Worm (Caenorhabditis elegans) whole organism, midembryonic: ENCODE results near the gene arx-4.

Experiments used
- T22C8.4 ChIP-seq: fragments of 200-800 bp; sonication (Bioruptor generic); IDR thresholded peaks from 2 replicates; pipeline ENCODE4 v1.3.6; 2022; ENCODE audit warnings: missing genetic modification characterization, missing compliant biosample characterization
- cog-1 ChIP-seq: sonication (generic microtip); optimal IDR thresholded peaks from 2 replicates; lab custom pipeline; 2016; ENCODE audit warnings: missing genetic modification characterization, missing compliant biosample characterization
- flt-1 ChIP-seq: fragments of 200-800 bp; sonication (Bioruptor generic); IDR thresholded peaks from 2 replicates; pipeline ENCODE4 v1.3.6; 2022; ENCODE audit warnings: missing genetic modification characterization, missing compliant biosample characterization
- klf-2 ChIP-seq: fragments of 200-800 bp; sonication (Bioruptor generic); conservative IDR thresholded peaks from 2 replicates; pipeline ENCODE4 v1.3.6; 2022; ENCODE audit warnings: missing genetic modification reagents, missing genetic modification characterization, missing compliant biosample characterization
- med-1 ChIP-seq: sonication (generic microtip); optimal IDR thresholded peaks from 2 replicates; lab custom pipeline; 2017; ENCODE audit warnings: missing genetic modification characterization, mild to moderate bottlenecking, missing compliant biosample characterization, antibody characterized with exemption, missing genetic modification reagents; ENCODE audit not compliant: insufficient read depth
- ref-1 ChIP-seq: fragments of 200-800 bp; sonication (Bioruptor generic); conservative IDR thresholded peaks from 2 replicates; pipeline ENCODE4 v1.3.6; 2022; ENCODE audit warnings: missing genetic modification reagents, missing genetic modification characterization, missing compliant biosample characterization
- tab-1 ChIP-seq: fragments of 200-800 bp; sonication (Bioruptor generic); IDR thresholded peaks from 2 replicates; pipeline ENCODE4 v1.3.6; 2022; ENCODE audit warnings: missing genetic modification characterization, missing compliant biosample characterization
- ztf-23 ChIP-seq: fragments of 200-800 bp; sonication (Bioruptor generic); IDR thresholded peaks from 2 replicates; pipeline ENCODE4 v1.3.6; 2022; ENCODE audit warnings: missing genetic modification reagents, missing genetic modification characterization, missing compliant biosample characterization
- ztf-29 ChIP-seq: fragments of 200-800 bp; sonication (Bioruptor generic); IDR thresholded peaks from 2 replicates; pipeline ENCODE4 v1.3.6; 2022; ENCODE audit warnings: missing genetic modification reagents, missing genetic modification characterization, missing compliant biosample characterization

DNA sequence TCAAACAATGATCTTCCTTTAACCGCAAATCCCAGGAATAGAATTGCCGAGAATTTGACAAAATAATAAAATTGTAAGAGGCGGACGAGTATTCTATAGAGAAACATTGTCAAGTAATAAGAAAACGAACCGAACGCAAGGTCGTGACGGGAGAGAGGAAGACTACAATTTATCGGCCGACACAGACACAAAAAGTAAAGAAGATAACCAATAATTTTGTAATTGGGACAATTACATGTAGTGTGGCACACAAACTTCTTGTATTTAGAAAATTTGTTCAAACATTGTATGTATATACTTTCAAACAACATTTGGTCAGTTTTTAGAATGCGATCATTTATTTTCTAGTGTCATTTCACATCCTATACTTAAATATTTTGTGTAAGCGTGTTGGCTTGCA, 30.1 kb upstream of the arx-4 start, which contains the start of gene ceeh-1:
- TF ChIP-seq flt-1 (GFP tag; lab: Robert Waterston, UW) (no peak), med-1 (no peak), klf-2 (GFP tag; lab: Robert Waterston, UW) (no peak), T22C8.4 (GFP tag; lab: Robert Waterston, UW) (no peak), ref-1 (no peak), ztf-29 (GFP tag; lab: Robert Waterston, UW) (no peak), ztf-23 (GFP tag; lab: Robert Waterston, UW) (no peak), cog-1 (tag; lab: Kevin White, UChicago) (no peak), tab-1 (no peak)
